Worm (Caenorhabditis elegans) whole organism, young adult: ENCODE measurements around the gene csn-5.
A peak's percentile ranks its signal among the peaks of the same experiment; 100 is the strongest.

Source experiments
- B0035.1 ChIP-seq: sonication (generic microtip); optimal IDR thresholded peaks from 2 replicates; lab custom pipeline; 2016; ENCODE audit warnings: missing genetic modification characterization, mild to moderate bottlenecking, missing compliant biosample characterization, missing genotype, missing genetic modification reagents
- B0261.1 ChIP-seq: sonication (generic microtip); optimal IDR thresholded peaks from 2 replicates; lab custom pipeline; 2016; ENCODE audit warnings: mild to moderate bottlenecking, missing genetic modification characterization, moderate library complexity, missing compliant biosample characterization
- B0336.3 ChIP-seq: fragments of 200-800 bp; sonication (Bioruptor generic); IDR thresholded peaks from 2 replicates; pipeline ENCODE4 v1.3.6; 2022; ENCODE audit warnings: missing genetic modification characterization, missing compliant biosample characterization
- F23B12.7 ChIP-seq: sonication (generic microtip); optimal IDR thresholded peaks from 2 replicates; lab custom pipeline; 2017; ENCODE audit warnings: missing genetic modification characterization, mild to moderate bottlenecking, missing compliant biosample characterization, antibody characterized with exemption, moderate library complexity; ENCODE audit not compliant: insufficient read depth
- F52B5.7 ChIP-seq: sonication (generic microtip); optimal IDR thresholded peaks from 2 replicates; lab custom pipeline; 2016; ENCODE audit warnings: mild to moderate bottlenecking, missing genetic modification characterization, missing compliant biosample characterization
- F57A8.1 ChIP-seq: fragments of 200-800 bp; sonication (Bioruptor generic); optimal IDR thresholded peaks from 2 replicates; lab custom pipeline; 2018; ENCODE audit warnings: mild to moderate bottlenecking, missing genetic modification characterization, moderate library complexity, missing compliant biosample characterization
- F57C9.4 ChIP-seq: sonication (generic microtip); optimal IDR thresholded peaks from 2 replicates; lab custom pipeline; 2017; ENCODE audit warnings: mild to moderate bottlenecking, missing genetic modification characterization, missing compliant biosample characterization
- T26A5.8 ChIP-seq: sonication (generic microtip); optimal IDR thresholded peaks from 2 replicates; lab custom pipeline; 2016; ENCODE audit warnings: missing genetic modification characterization, missing compliant biosample characterization
- Y79H2A.3 ChIP-seq: fragments of 200-800 bp; sonication (Bioruptor generic); conservative IDR thresholded peaks from 2 replicates; pipeline ENCODE4 v1.3.6; 2022; ENCODE audit warnings: missing genetic modification reagents, missing genetic modification characterization, missing compliant biosample characterization
- aptf-2 ChIP-seq: fragments of 200-800 bp; sonication (Bioruptor generic); conservative IDR thresholded peaks from 2 replicates; pipeline ENCODE4 v1.3.6; 2022; ENCODE audit warnings: missing genetic modification reagents, missing genetic modification characterization, missing compliant biosample characterization
- atf-7 ChIP-seq: sonication (generic microtip); optimal IDR thresholded peaks from 2 replicates; lab custom pipeline; 2017; ENCODE audit warnings: mild to moderate bottlenecking, missing genetic modification characterization, missing compliant biosample characterization
- cebp-1 ChIP-seq, 2 experiments: fragments of 200-800 bp in 1 of 2; sonication (Bioruptor generic) in 1 of 2; sonication (generic microtip) in 1 of 2; IDR thresholded peaks in 1 of 2; optimal IDR thresholded peaks in 1 of 2; 2 replicates each; pipeline versions ENCODE4 v1.3.6 to Lab custom; 2017 to 2022; ENCODE audit warnings: missing compliant biosample characterization in 2 of 2, missing genetic modification characterization in 2 of 2, mild to moderate bottlenecking in 1 of 2, missing genetic modification reagents in 1 of 2, moderate library complexity in 1 of 2
- cebp-2 ChIP-seq: fragments of 200-800 bp; sonication (Bioruptor generic); IDR thresholded peaks from 2 replicates; pipeline ENCODE4 v1.3.6; 2022; ENCODE audit warnings: missing genetic modification characterization, missing compliant biosample characterization
- ceh-91 ChIP-seq: fragments of 200-800 bp; sonication (Bioruptor generic); IDR thresholded peaks from 2 replicates; pipeline ENCODE4 v1.3.6; 2022; ENCODE audit warnings: missing genetic modification reagents, missing genetic modification characterization, missing compliant biosample characterization
- chd-7 ChIP-seq: sonication (generic microtip); optimal IDR thresholded peaks from 2 replicates; lab custom pipeline; 2016; ENCODE audit warnings: mild to moderate bottlenecking, missing genetic modification characterization, moderate library complexity, missing compliant biosample characterization
- dpff-1 ChIP-seq: sonication (generic microtip); optimal IDR thresholded peaks from 2 replicates; lab custom pipeline; 2017; ENCODE audit warnings: mild to moderate bottlenecking, missing genetic modification characterization, missing compliant biosample characterization
- efl-1 ChIP-seq: fragments of 150-350 bp; optimal IDR thresholded peaks from 2 replicates; lab custom pipeline; 2014; ENCODE audit warnings: missing biosample characterization, missing genetic modification reagents, missing genetic modification characterization
- egl-44 ChIP-seq: fragments of 200-800 bp; sonication (Bioruptor generic); IDR thresholded peaks from 2 replicates; pipeline ENCODE4 v1.3.6; 2022; ENCODE audit warnings: missing genetic modification reagents, missing genetic modification characterization, missing compliant biosample characterization
- egrh-3 ChIP-seq: fragments of 200-800 bp; sonication (Bioruptor generic); IDR thresholded peaks from 2 replicates; pipeline ENCODE4 v1.3.6; 2022; ENCODE audit warnings: missing genetic modification reagents, missing genetic modification characterization, missing compliant biosample characterization
- ekl-4 ChIP-seq: fragments of 200-800 bp; sonication (Bioruptor generic); IDR thresholded peaks from 2 replicates; pipeline ENCODE4 v1.3.6; 2022; ENCODE audit warnings: missing genetic modification reagents, missing genetic modification characterization, missing compliant biosample characterization
- him-1 ChIP-seq: sonication (generic microtip); optimal IDR thresholded peaks from 2 replicates; lab custom pipeline; 2016; ENCODE audit warnings: missing genotype, missing genetic modification reagents, missing genetic modification characterization, missing compliant biosample characterization
- hlh-26 ChIP-seq: fragments of 200-800 bp; sonication (Bioruptor generic); conservative IDR thresholded peaks from 2 replicates; pipeline ENCODE4 v1.3.6; 2022; ENCODE audit warnings: missing genetic modification reagents, missing genetic modification characterization, missing compliant biosample characterization
- hmg-1.2 ChIP-seq: fragments of 200-800 bp; sonication (Bioruptor generic); IDR thresholded peaks from 2 replicates; pipeline ENCODE4 v1.3.6; 2022; ENCODE audit warnings: missing genetic modification reagents, missing genetic modification characterization, missing compliant biosample characterization
- lin-26 ChIP-seq: fragments of 200-800 bp; sonication (Bioruptor generic); IDR thresholded peaks from 2 replicates; pipeline ENCODE4 v1.3.6; 2022; ENCODE audit warnings: missing genetic modification reagents, missing genetic modification characterization, missing compliant biosample characterization
- lin-35 ChIP-seq, 3 experiments: fragments of 150-350 bp in 2 of 3; sonication (generic microtip) in 1 of 3; optimal IDR thresholded peaks; 2 replicates each; lab custom pipeline; 2014 to 2018; ENCODE audit warnings: missing biosample characterization in 3 of 3, missing genetic modification characterization in 3 of 3, missing genetic modification reagents in 3 of 3
- lin-54 ChIP-seq: fragments of 200-800 bp; sonication (Bioruptor generic); optimal IDR thresholded peaks from 2 replicates; lab custom pipeline; 2018; ENCODE audit warnings: mild to moderate bottlenecking, missing genetic modification characterization, missing compliant biosample characterization
- lsl-1 ChIP-seq: fragments of 200-800 bp; sonication (Bioruptor generic); optimal IDR thresholded peaks from 2 replicates; lab custom pipeline; 2018; ENCODE audit warnings: mild to moderate bottlenecking, missing genetic modification characterization, moderate library complexity, missing compliant biosample characterization
- madf-3 ChIP-seq: fragments of 200-800 bp; sonication (Bioruptor generic); IDR thresholded peaks from 2 replicates; pipeline ENCODE4 v1.3.6; 2022; ENCODE audit warnings: missing genetic modification reagents, missing genetic modification characterization, missing compliant biosample characterization
- madf-8 ChIP-seq: fragments of 200-800 bp; sonication (Bioruptor generic); conservative IDR thresholded peaks from 2 replicates; pipeline ENCODE4 v1.3.6; 2022; ENCODE audit warnings: missing genetic modification reagents, missing genetic modification characterization, missing compliant biosample characterization
- nfyb-1 ChIP-seq: fragments of 200-800 bp; sonication (Bioruptor generic); IDR thresholded peaks from 2 replicates; pipeline ENCODE4 v1.3.6; 2022; ENCODE audit warnings: missing genetic modification reagents, missing genetic modification characterization, missing compliant biosample characterization
- nhr-120 ChIP-seq: fragments of 200-800 bp; sonication (Bioruptor generic); IDR thresholded peaks from 2 replicates; pipeline ENCODE4 v1.3.6; 2022; ENCODE audit warnings: missing genetic modification characterization, missing compliant biosample characterization
- nhr-179 ChIP-seq: sonication (generic microtip); optimal IDR thresholded peaks from 2 replicates; lab custom pipeline; 2016; ENCODE audit warnings: mild to moderate bottlenecking, missing genetic modification characterization, missing compliant biosample characterization
- nhr-80 ChIP-seq: sonication (generic microtip); optimal IDR thresholded peaks from 2 replicates; lab custom pipeline; 2016; ENCODE audit warnings: missing genetic modification characterization, missing compliant biosample characterization
- nhr-90 ChIP-seq: sonication (generic microtip); optimal IDR thresholded peaks from 2 replicates; lab custom pipeline; 2016; ENCODE audit warnings: missing genotype, mild to moderate bottlenecking, missing genetic modification characterization, missing compliant biosample characterization
- pbrm-1 ChIP-seq: fragments of 200-800 bp; sonication (Bioruptor generic); IDR thresholded peaks from 2 replicates; pipeline ENCODE4 v1.3.6; 2022; ENCODE audit warnings: missing genetic modification reagents, missing genetic modification characterization, missing compliant biosample characterization
- repo-1 ChIP-seq: sonication (generic microtip); optimal IDR thresholded peaks from 2 replicates; lab custom pipeline; 2017; ENCODE audit warnings: mild to moderate bottlenecking, missing genetic modification characterization, missing compliant biosample characterization
- somi-1 ChIP-seq: fragments of 200-800 bp; sonication (Bioruptor generic); optimal IDR thresholded peaks from 2 replicates; lab custom pipeline; 2018; ENCODE audit warnings: mild to moderate bottlenecking, missing genetic modification characterization, missing compliant biosample characterization
- ztf-25 ChIP-seq: fragments of 200-800 bp; sonication (Bioruptor generic); IDR thresholded peaks from 2 replicates; pipeline ENCODE4 v1.3.6; 2022; ENCODE audit warnings: missing genetic modification reagents, missing genetic modification characterization, missing compliant biosample characterization
- ztf-26 ChIP-seq: sonication (generic microtip); optimal IDR thresholded peaks from 2 replicates; lab custom pipeline; 2017; ENCODE audit warnings: missing genetic modification characterization, missing compliant biosample characterization
- ztf-28 ChIP-seq: fragments of 200-800 bp; sonication (Bioruptor generic); IDR thresholded peaks from 2 replicates; pipeline ENCODE4 v1.3.6; 2022; ENCODE audit warnings: missing genetic modification reagents, missing genetic modification characterization, missing compliant biosample characterization

The csn-5 gene

DNA sequence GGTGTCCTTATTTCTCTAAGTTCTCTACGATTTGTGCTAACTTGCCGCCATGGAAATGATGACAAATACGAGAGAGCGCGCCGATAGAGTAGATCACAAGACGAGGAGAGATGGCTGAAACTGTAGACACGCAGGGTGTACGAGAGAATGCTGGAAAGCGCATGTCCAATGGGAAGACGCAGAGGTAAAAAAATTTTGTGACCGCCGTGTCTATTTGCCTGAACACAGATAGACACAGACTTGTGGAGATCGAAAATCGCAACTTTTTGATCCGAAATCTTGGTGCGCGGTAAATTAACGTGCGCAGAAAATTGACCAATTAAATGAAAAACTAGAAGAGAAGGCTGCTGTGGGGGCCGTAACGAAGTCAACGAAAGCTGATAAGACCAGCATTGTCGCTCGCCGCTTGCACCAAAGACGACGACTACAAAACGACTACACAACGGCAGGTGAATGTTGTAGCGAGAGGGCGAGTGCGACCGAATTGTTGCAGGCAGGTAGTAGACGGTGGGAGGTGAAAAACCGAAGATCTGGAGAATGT, 7.9 kb downstream of the csn-5 start (continued):
- TF ChIP-seq madf-8 (GFP tag; lab: Robert Waterston, UW) (peak; percentile 64), ztf-25 (no peak), nhr-90 (tag; lab: Kevin White, UChicago) (peak; percentile 41), lin-35 (GFP tag; optimal IDR thresholded peaks at IDR 0.05; lab: Kevin White, UChicago) (peak in 1 of 3 experiments; percentile 34), aptf-2 (GFP tag; lab: Robert Waterston, UW) (no peak), hmg-1.2 (peak; percentile 90), lsl-1 (GFP tag; lab: Kevin White, UChicago) (peak; percentile 39)

DNA sequence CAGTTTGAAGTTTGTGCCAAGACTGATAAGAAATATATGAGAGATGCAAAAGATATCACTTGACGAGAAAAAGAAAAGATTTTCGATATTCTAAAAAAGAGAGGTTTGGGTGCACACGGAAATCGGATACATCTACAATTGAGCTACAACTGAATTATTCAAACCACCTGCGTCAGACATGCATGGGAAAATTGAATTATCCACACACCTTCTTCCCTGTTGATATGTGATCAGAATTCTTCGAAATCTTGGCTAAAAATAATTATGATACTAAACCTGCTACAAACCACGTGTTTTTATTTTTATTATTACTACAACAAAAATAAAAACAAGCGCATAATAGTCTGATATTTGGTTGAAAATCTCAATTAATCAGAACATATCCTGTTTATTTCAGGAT, 8.9 kb downstream of the csn-5 start:
- TF ChIP-seq T26A5.8 (tag; lab: Kevin White, UChicago) (no peak), madf-8 (GFP tag; lab: Robert Waterston, UW) (no peak), Y79H2A.3 (GFP tag; lab: Robert Waterston, UW) (no peak), B0261.1 (tag; lab: Kevin White, UChicago) (no peak), egrh-3 (GFP tag; lab: Robert Waterston, UW) (no peak), hlh-26 (no peak), lin-26 (GFP tag; lab: Robert Waterston, UW) (no peak), F23B12.7 (tag; lab: Kevin White, UChicago) (no peak), egl-44 (GFP tag; lab: Robert Waterston, UW) (no peak), somi-1 (no peak), lsl-1 (GFP tag; lab: Kevin White, UChicago) (no peak), dpff-1 (tag; lab: Kevin White, UChicago) (no peak)

DNA sequence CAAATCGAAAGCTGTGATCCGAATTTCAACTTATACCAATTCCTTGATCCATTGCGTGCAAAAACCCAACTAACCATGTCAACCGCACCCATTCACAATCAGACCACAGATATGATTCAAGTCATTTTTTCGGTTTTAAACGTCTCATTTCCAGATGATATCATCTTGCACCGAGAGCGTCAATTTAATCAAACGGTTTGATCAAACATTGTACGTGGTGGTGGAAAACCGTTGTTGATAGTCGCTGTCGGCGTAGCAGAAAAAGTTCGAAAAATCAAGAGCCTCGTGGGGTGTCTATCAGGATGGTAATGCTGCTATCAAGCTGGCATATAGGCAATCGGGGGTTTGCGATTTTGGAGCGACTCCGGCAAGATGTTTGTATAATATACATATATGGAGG, 9.6 kb downstream of the csn-5 start:
- no peak for TF ChIP-seq dpff-1 (tag; lab: Kevin White, UChicago)
- no peak for TF ChIP-seq cebp-2 (GFP tag; lab: Robert Waterston, UW)
- 0 out of 2 replicates have a peak, but pooled peaks have one; percentile 17 for TF ChIP-seq B0336.3 (GFP tag; lab: Robert Waterston, UW)
- peak; percentile 62 for TF ChIP-seq nhr-80 (tag; lab: Kevin White, UChicago)
- TF ChIP-seq atf-7: peak; percentile 54
- TF ChIP-seq F52B5.7 (tag; lab: Kevin White, UChicago): no peak

DNA sequence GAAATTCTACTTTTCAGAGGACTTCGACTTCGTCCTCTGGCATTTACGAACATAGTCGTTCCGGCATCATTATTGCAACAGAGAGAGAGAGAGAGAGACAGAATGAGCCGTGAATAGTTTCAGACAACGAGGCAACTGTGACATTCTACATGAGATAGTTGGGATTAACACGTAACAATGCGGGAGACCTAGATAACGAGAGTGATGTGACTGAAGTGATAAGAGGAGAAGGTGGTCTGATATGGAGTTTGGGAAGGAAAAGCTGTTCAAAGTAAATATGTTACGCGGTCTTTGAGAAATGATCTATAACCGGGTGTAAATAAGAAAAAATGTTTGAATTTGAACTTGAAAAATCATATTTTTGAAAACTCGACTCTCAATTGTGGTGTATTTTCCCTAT, 10.1 kb downstream of the csn-5 start:
- TF ChIP-seq cebp-1 (GFP tag; IDR thresholded peaks at IDR 0.05; lab: Robert Waterston, UW): 0 out of 2 replicates have a peak, but pooled peaks have one; percentile 31
- TF ChIP-seq cebp-1 (tag; optimal IDR thresholded peaks at IDR 0.05; lab: Kevin White, UChicago): peak; percentile 27
- no peak for TF ChIP-seq F57C9.4
- peak; percentile 40; the same call in 1 of the 2 replicates for TF ChIP-seq hmg-1.2
- TF ChIP-seq nhr-80 (tag; lab: Kevin White, UChicago): peak; percentile 48
- 0 out of 2 replicates have a peak, but pooled peaks have one; percentile 22 for TF ChIP-seq ekl-4 (GFP tag; lab: Robert Waterston, UW)
- no peak for TF ChIP-seq ztf-26
- TF ChIP-seq nfyb-1 (GFP tag; lab: Robert Waterston, UW): peak; percentile 43; the same call in 1 of the 2 replicates

DNA sequence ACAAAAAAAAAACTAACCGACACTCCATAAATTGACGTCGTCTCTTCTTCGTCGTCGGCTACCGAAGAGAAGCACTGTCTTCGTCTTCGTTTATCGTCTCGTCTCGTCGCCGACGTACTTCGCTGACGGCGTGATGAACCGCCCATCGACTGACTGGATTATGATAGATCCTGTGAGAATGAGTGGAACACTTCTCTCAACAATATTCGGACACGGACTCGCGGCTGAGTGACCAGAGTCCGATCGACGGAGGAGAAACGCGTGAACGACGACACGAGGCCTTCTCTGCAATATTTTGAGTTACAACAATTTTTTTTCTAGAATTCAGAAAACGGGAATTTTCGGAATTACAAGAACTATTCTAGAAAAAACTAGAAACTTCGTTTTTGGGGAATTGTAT, 10.9 kb downstream of the csn-5 start, which contains the start of gene skn-1:
TSS of gene skn-1 (minus strand) at position 146 of the 400 bp plus-strand sequence.
- no peak for TF ChIP-seq ztf-28 (GFP tag; lab: Robert Waterston, UW)
- TF ChIP-seq chd-7 (tag; lab: Kevin White, UChicago): no peak
- peak; percentile 13 for TF ChIP-seq lin-54 (GFP tag; lab: Kevin White, UChicago)
- TF ChIP-seq cebp-1 (GFP tag; IDR thresholded peaks at IDR 0.05; lab: Robert Waterston, UW): 0 out of 2 replicates have a peak, but pooled peaks have one; percentile 20
- peak; percentile 13 for TF ChIP-seq cebp-1 (tag; optimal IDR thresholded peaks at IDR 0.05; lab: Kevin White, UChicago)
- TF ChIP-seq nfyb-1 (GFP tag; lab: Robert Waterston, UW): peak; percentile 76; the same call in 1 of the 2 replicates
- no peak for TF ChIP-seq B0035.1
- TF ChIP-seq pbrm-1 (GFP tag; lab: Robert Waterston, UW): no peak
- TF ChIP-seq efl-1 (GFP tag; lab: Kevin White, UChicago): no peak
- TF ChIP-seq ceh-91 (GFP tag; lab: Robert Waterston, UW): no peak
- TF ChIP-seq madf-3: 0 out of 2 replicates have a peak, but pooled peaks have one; percentile 32
- no peak for TF ChIP-seq nhr-80 (tag; lab: Kevin White, UChicago)
- TF ChIP-seq B0336.3 (GFP tag; lab: Robert Waterston, UW): peak; percentile 26; the same call in 1 of the 2 replicates
- TF ChIP-seq F57A8.1: no peak
- no peak for TF ChIP-seq him-1 (tag; lab: Kevin White, UChicago)
- TF ChIP-seq repo-1 (tag; lab: Kevin White, UChicago): peak; percentile 52
- TF ChIP-seq nhr-120 (GFP tag; lab: Robert Waterston, UW): no peak
- no peak for TF ChIP-seq nhr-179 (tag; lab: Kevin White, UChicago)
